Worm (Caenorhabditis elegans): ENCODE results near the gene nhr-180.

The nhr-180 gene

ce11 chrV:624922-625321, 42.4 kb downstream of the nhr-180 start, which contains the start of gene srt-17:
Gene srt-17, minus strand, starts transcription at chrV:625022.
- TF ChIP-seq elt-4 (tag; optimal IDR thresholded peaks at IDR 0.05) (no peak), K09A11.1 (tag; optimal IDR thresholded peaks at IDR 0.05; ENCODE audit: insufficient read depth) (no peak), ceh-2 (tag; optimal IDR thresholded peaks at IDR 0.05) (no peak), ceh-48 (tag; optimal IDR thresholded peaks at IDR 0.05) (no peak), ama-1 (optimal IDR thresholded peaks at IDR 0.05) (no peak), pag-3 (tag; optimal IDR thresholded peaks at IDR 0.05; ENCODE audit: borderline replicate concordance) (no peak), ceh-45 (GFP tag; IDR thresholded peaks at IDR 0.05) (no peak), hlh-15 (tag; optimal IDR thresholded peaks at IDR 0.05) (no peak), ceh-18 (tag; optimal IDR thresholded peaks at IDR 0.05) (no peak), fkh-10 (GFP tag; optimal IDR thresholded peaks at IDR 0.05) (no peak), ceh-24 (tag; optimal IDR thresholded peaks at IDR 0.05) (no peak)

ce11 chrV:622902-623301, 44.4 kb downstream of the nhr-180 start, which contains the start of gene F48G7.5:
Gene F48G7.5, minus strand, starts transcription at chrV:622935.
- TF ChIP-seq syd-9 (tag; optimal IDR thresholded peaks at IDR 0.05) (no peak), ceh-30 (tag; optimal IDR thresholded peaks at IDR 0.05) (no peak)

- no peak for TF ChIP-seq lim-6 (tag; optimal IDR thresholded peaks at IDR 0.05)
- no peak for TF ChIP-seq unc-42 (tag; optimal IDR thresholded peaks at IDR 0.05)
- no peak for TF ChIP-seq fkh-10 (GFP tag; optimal IDR thresholded peaks at IDR 0.05)
- no peak for TF ChIP-seq sdc-2 (tag; optimal IDR thresholded peaks at IDR 0.05)
- no peak for TF ChIP-seq Y22D7AL.16 (tag; optimal IDR thresholded peaks at IDR 0.05)
- TF ChIP-seq ama-1 (optimal IDR thresholded peaks at IDR 0.05), result no peak
- TF ChIP-seq gmeb-2 (tag; optimal IDR thresholded peaks at IDR 0.05), result no peak
- TF ChIP-seq pag-3 (tag; optimal IDR thresholded peaks at IDR 0.05; ENCODE audit: borderline replicate concordance), result no peak
- no peak for TF ChIP-seq nfya-1 (tag; optimal IDR thresholded peaks at IDR 0.05)
- TF ChIP-seq nhr-11 (tag; optimal IDR thresholded peaks at IDR 0.05), result no peak
- TF ChIP-seq rnt-1 (tag; optimal IDR thresholded peaks at IDR 0.05), result no peak
- TF ChIP-seq K02D7.2 (tag; optimal IDR thresholded peaks at IDR 0.05), result no peak
- TF ChIP-seq pha-2 (tag; optimal IDR thresholded peaks at IDR 0.05), result no peak
- no peak for TF ChIP-seq syd-9 (tag; optimal IDR thresholded peaks at IDR 0.05)
- no peak for TF ChIP-seq pat-9 (tag; optimal IDR thresholded peaks at IDR 0.05)
- no peak for TF ChIP-seq ceh-2 (tag; optimal IDR thresholded peaks at IDR 0.05)
Measured at ce11 chrV:620987-621386, 46.3 kb downstream of the nhr-180 start.

ce11 chrV:619054-619453, 48.3 kb downstream of the nhr-180 start, which contains the start of gene F48G7.4:
Gene F48G7.4, plus strand, starts transcription at chrV:619453.
- TF ChIP-seq unc-55 (GFP tag; optimal IDR thresholded peaks at IDR 0.05) (peak; percentile 83), ceh-18 (tag; optimal IDR thresholded peaks at IDR 0.05) (peak; percentile 14), ceh-22 (tag; optimal IDR thresholded peaks at IDR 0.05) (no peak), nhr-232 (tag; optimal IDR thresholded peaks at IDR 0.05) (no peak), ceh-2 (tag; optimal IDR thresholded peaks at IDR 0.05) (no peak)

ce11 chrV:617917-618316, 49.4 kb downstream of the nhr-180 start:
- no peak for TF ChIP-seq pqm-1 (tag; optimal IDR thresholded peaks at IDR 0.05)
- no peak for TF ChIP-seq ttx-3 (tag; optimal IDR thresholded peaks at IDR 0.05)
- TF ChIP-seq ceh-19 (GFP tag; optimal IDR thresholded peaks at IDR 0.05), result no peak
- no peak for TF ChIP-seq unc-55 (GFP tag; optimal IDR thresholded peaks at IDR 0.05)
- TF ChIP-seq dve-1 (tag; optimal IDR thresholded peaks at IDR 0.05), result no peak
- no peak for TF ChIP-seq K02D7.2 (tag; optimal IDR thresholded peaks at IDR 0.05)
- TF ChIP-seq elt-2 (tag; optimal IDR thresholded peaks at IDR 0.05), result no peak
- no peak for TF ChIP-seq ceh-48 (tag; optimal IDR thresholded peaks at IDR 0.05)
- TF ChIP-seq ceh-9 (tag; optimal IDR thresholded peaks at IDR 0.05), result no peak
- no peak for TF ChIP-seq syd-9 (tag; optimal IDR thresholded peaks at IDR 0.05)

All from whole organism, late embryonic.